Fruit fly (Drosophila melanogaster): ENCODE data around the gene mri.

Gene mri

DNA sequence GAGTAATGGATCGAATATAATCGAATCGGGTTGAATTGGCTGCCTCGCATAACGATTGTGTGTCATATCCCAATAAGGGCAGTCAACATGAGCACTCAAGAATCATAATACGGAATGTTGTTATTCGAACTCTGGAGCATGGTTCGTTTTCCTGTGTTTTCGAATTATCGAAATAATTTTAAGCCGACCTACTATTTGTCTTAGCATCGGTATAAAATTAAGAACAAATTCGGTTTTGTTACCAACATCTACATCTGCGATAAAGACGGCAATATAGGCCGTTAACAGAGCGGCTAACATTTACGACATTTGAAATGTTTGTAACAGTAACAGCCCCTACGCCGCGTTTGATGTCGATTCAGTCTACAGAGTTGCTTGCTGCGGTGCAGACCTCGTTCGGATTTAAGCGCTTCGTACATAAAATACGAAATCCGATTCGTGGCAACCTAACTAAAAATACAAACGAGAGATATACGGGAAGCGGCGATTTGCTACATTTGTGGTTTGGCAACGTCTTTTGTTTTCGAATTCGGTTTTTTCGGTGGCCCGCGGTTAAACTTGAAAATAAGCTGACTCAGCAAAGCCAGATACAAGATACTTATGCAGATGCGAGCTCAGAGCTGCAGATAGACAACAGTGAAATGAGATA is 39.4 kb upstream of the mri start (continued):
- TF ChIP-seq cg (GFP tag; optimal IDR thresholded peaks at IDR 0.05): no peak
- peak; percentile 51 for TF ChIP-seq bigmax (GFP tag; optimal IDR thresholded peaks at IDR 0.05)
- no peak for TF ChIP-seq gem (tag; optimal IDR thresholded peaks at IDR 0.05)
- no peak for TF ChIP-seq HmgD (GFP tag; optimal IDR thresholded peaks at IDR 0.05)
- TF ChIP-seq schlank (tag; optimal IDR thresholded peaks at IDR 0.05): no peak
- TF ChIP-seq CG1529 (GFP tag; optimal IDR thresholded peaks at IDR 0.05): no peak
- TF ChIP-seq Mrtf (GFP tag; IDR thresholded peaks at IDR 0.05): no peak
- TF ChIP-seq CG4730 (GFP tag; IDR thresholded peaks at IDR 0.05): no peak
- no peak for TF ChIP-seq vnd (GFP tag; IDR thresholded peaks at IDR 0.05; ENCODE audit: partially characterized antibody)
- TF ChIP-seq CG6254 (GFP tag; optimal IDR thresholded peaks at IDR 0.05): no peak
- no peak for TF ChIP-seq CG16813 (GFP tag; IDR thresholded peaks at IDR 0.05; ENCODE audit: partially characterized antibody)
- no peak for TF ChIP-seq CG17912 (GFP tag; optimal IDR thresholded peaks at IDR 0.05)
- peak; percentile 4 for TF ChIP-seq Bteb2 (GFP tag; optimal IDR thresholded peaks at IDR 0.05)
- TF ChIP-seq CG3838 (GFP tag; optimal IDR thresholded peaks at IDR 0.05): no peak
- no peak for TF ChIP-seq CG14860 (GFP tag; IDR thresholded peaks at IDR 0.05; ENCODE audit: partially characterized antibody)
- peak; percentile 27; the same call in 2 of the 3 replicates for TF ChIP-seq zen2 (GFP tag; IDR thresholded peaks at IDR 0.05; ENCODE audit: partially characterized antibody)
- no peak for TF ChIP-seq ranshi (GFP tag; IDR thresholded peaks at IDR 0.05)
- no peak for TF ChIP-seq scrt (GFP tag; optimal IDR thresholded peaks at IDR 0.05)
- TF ChIP-seq CG9609 (GFP tag; optimal IDR thresholded peaks at IDR 0.05): no peak
- no peak for TF ChIP-seq CG10979 (tag; optimal IDR thresholded peaks at IDR 0.05)
- TF ChIP-seq mam (GFP tag; optimal IDR thresholded peaks at IDR 0.05): no peak
- TF ChIP-seq peb (GFP tag; IDR thresholded peaks at IDR 0.05): no peak
- TF ChIP-seq CG12942 (GFP tag; optimal IDR thresholded peaks at IDR 0.05): no peak
- TF ChIP-seq ken (GFP tag; IDR thresholded peaks at IDR 0.05): peak; percentile 14; the same call in 1 of the 3 replicates
- no peak for TF ChIP-seq Dad (GFP tag; optimal IDR thresholded peaks at IDR 0.05)
- no peak for TF ChIP-seq CG15601 (tag; optimal IDR thresholded peaks at IDR 0.05)
- peak; percentile 12 for TF ChIP-seq Fer3 (tag; optimal IDR thresholded peaks at IDR 0.05)
- peak; percentile 48 for TF ChIP-seq kni (GFP tag; optimal IDR thresholded peaks at IDR 0.05)
- TF ChIP-seq Jarid2 (GFP tag; optimal IDR thresholded peaks at IDR 0.05): peak; percentile 95
- no peak for TF ChIP-seq Xrp1 (GFP tag; IDR thresholded peaks at IDR 0.05)
- no peak for TF ChIP-seq CG14710 (tag; optimal IDR thresholded peaks at IDR 0.05)
- no peak for TF ChIP-seq Nf-YA (GFP tag; IDR thresholded peaks at IDR 0.05)
- TF ChIP-seq Hr78 (GFP tag; optimal IDR thresholded peaks at IDR 0.05): peak in 1 of 2 experiments; percentile 16
- no peak for TF ChIP-seq ab (GFP tag; optimal IDR thresholded peaks at IDR 0.05)
- TF ChIP-seq ro (GFP tag; IDR thresholded peaks at IDR 0.05): no peak
- no peak for TF ChIP-seq Stat92E (GFP tag; optimal IDR thresholded peaks at IDR 0.05)
- TF ChIP-seq ci (GFP tag; IDR thresholded peaks at IDR 0.05): peak; percentile 70
- TF ChIP-seq Eip74EF (GFP tag; optimal IDR thresholded peaks at IDR 0.05): peak in 1 of 2 experiments; percentile 41
- peak; percentile 22 for TF ChIP-seq sens (GFP tag)
- TF ChIP-seq gro (GFP tag; optimal IDR thresholded peaks at IDR 0.05): peak; percentile 61
- TF ChIP-seq wdn (GFP tag; IDR thresholded peaks at IDR 0.05): no peak
- TF ChIP-seq CG6272 (GFP tag; IDR thresholded peaks at IDR 0.05): no peak
- no peak for TF ChIP-seq NfI (GFP tag; optimal IDR thresholded peaks at IDR 0.05)
- TF ChIP-seq pnt (GFP tag; optimal IDR thresholded peaks at IDR 0.05): no peak
- peak; percentile 21 for TF ChIP-seq Hmr (GFP tag; optimal IDR thresholded peaks at IDR 0.05)
- peak; percentile 7 for TF ChIP-seq CG6765 (GFP tag; optimal IDR thresholded peaks at IDR 0.05)
- no peak for TF ChIP-seq H2.0 (GFP tag; IDR thresholded peaks at IDR 0.05)
- no peak for TF ChIP-seq CG11560 (tag; IDR thresholded peaks at IDR 0.05)
- TF ChIP-seq chif (GFP tag; optimal IDR thresholded peaks at IDR 0.05): no peak

All from whole organism, embryonic.